Worm (Caenorhabditis elegans) whole organism, L4 larva: ENCODE results near the gene R04B5.11.

Experiments
- aly-2 ChIP-seq: sonication (generic microtip); optimal IDR thresholded peaks from 2 replicates; lab custom pipeline; 2018; ENCODE audit warnings: missing biosample characterization, missing genetic modification characterization
- ama-1 ChIP-seq: fragments of 150-350 bp; optimal IDR thresholded peaks from 2 replicates; lab custom pipeline; 2014; ENCODE audit warnings: inconsistent platforms, mixed read lengths
- fkh-10 ChIP-seq: fragments of 150-350 bp; optimal IDR thresholded peaks from 2 replicates; lab custom pipeline; 2014; ENCODE audit warnings: missing biosample characterization, missing genetic modification reagents, missing genetic modification characterization
- nhr-10 ChIP-seq: fragments of 150-350 bp; optimal IDR thresholded peaks from 2 replicates; lab custom pipeline; 2014; ENCODE audit warnings: missing biosample characterization, missing genetic modification characterization
- nhr-11 ChIP-seq: fragments of 150-350 bp; optimal IDR thresholded peaks from 2 replicates; lab custom pipeline; 2014; ENCODE audit warnings: missing biosample characterization, missing genetic modification characterization
- pha-4 ChIP-seq, 2 experiments: fragments of 150-350 bp in 1 of 2; fragments of 200-800 bp in 1 of 2; sonication (Bioruptor generic) in 1 of 2; IDR thresholded peaks in 1 of 2; optimal IDR thresholded peaks in 1 of 2; 2 replicates each; pipeline versions ENCODE4 v1.3.6 to Lab custom; 2014 to 2022; ENCODE audit warnings: missing genetic modification characterization in 2 of 2, missing genetic modification reagents in 2 of 2, missing biosample characterization in 1 of 2, missing compliant biosample characterization in 1 of 2
- snpc-4 ChIP-seq: fragments of 150-350 bp; optimal IDR thresholded peaks from 2 replicates; lab custom pipeline; 2014; ENCODE audit warnings: missing biosample characterization, missing genetic modification characterization
- ztf-11 ChIP-seq: fragments of 150-350 bp; optimal IDR thresholded peaks from 2 replicates; lab custom pipeline; 2014; ENCODE audit warnings: missing biosample characterization, missing genetic modification characterization

- TF ChIP-seq ama-1 (lab: Kevin White, UChicago), result no peak
- no peak for TF ChIP-seq nhr-10 (tag; lab: Kevin White, UChicago)
- TF ChIP-seq fkh-10 (GFP tag; lab: Kevin White, UChicago), result no peak
- TF ChIP-seq pha-4 (GFP tag; IDR thresholded peaks at IDR 0.05; lab: Robert Waterston, UW), result no peak
- TF ChIP-seq pha-4 (tag; optimal IDR thresholded peaks at IDR 0.05; lab: Kevin White, UChicago), result no peak
- TF ChIP-seq nhr-11, result no peak
- no peak for TF ChIP-seq aly-2 (tag; lab: Kevin White, UChicago)
- no peak for TF ChIP-seq snpc-4
- TF ChIP-seq ztf-11 (tag; lab: Kevin White, UChicago), result no peak
These were observed 32.3 kb upstream of the R04B5.11 start, which contains the start of gene C08B6.6 for ce11 chrV:10123324-10123723.
